Worm (Caenorhabditis elegans): ENCODE measurements around the gene fbxb-92.

Gene fbxb-92

DNA sequence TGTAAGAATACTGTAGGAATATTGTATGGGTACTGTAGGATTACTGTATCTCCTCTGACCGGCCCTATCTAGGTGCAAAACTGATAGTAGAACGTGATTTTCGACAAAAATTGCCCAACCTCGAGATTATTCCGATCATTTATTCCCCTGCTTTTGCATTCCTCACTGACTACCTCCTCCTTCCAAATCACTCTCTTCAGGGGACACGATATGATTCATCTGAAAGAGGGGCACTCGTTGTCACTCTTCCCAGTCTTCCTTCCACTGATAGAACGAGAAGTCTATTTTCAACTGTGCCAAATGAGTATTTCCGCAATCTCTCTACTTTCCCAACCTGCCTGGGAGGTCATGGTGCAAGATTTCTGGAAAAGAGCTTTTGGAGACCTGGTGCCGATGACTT, 7.7 kb downstream of the fbxb-92 start, which contains the start of gene F12E12.2:
Gene F12E12.2, plus strand, starts transcription at position 301 of the 400 bp plus-strand sequence.
- no peak for TF ChIP-seq unc-62 (GFP tag; optimal IDR thresholded peaks at IDR 0.05)
- no peak for TF ChIP-seq ceh-28 (tag; optimal IDR thresholded peaks at IDR 0.05)
- TF ChIP-seq fos-1 (tag; optimal IDR thresholded peaks at IDR 0.05), result no peak
- no peak for TF ChIP-seq elt-1 (tag; optimal IDR thresholded peaks at IDR 0.05)
- TF ChIP-seq lsy-12 (tag; optimal IDR thresholded peaks at IDR 0.05), result no peak
- no peak for TF ChIP-seq nhr-12 (tag; optimal IDR thresholded peaks at IDR 0.05)
- no peak for TF ChIP-seq snpc-4 (tag; optimal IDR thresholded peaks at IDR 0.05)
- no peak for TF ChIP-seq lin-39 (tag; optimal IDR thresholded peaks at IDR 0.05)
- no peak for TF ChIP-seq ceh-16 (tag; optimal IDR thresholded peaks at IDR 0.05)
- TF ChIP-seq tbx-2 (tag; optimal IDR thresholded peaks at IDR 0.05), result no peak
- TF ChIP-seq elt-2 (tag; optimal IDR thresholded peaks at IDR 0.05), result no peak
- no peak for TF ChIP-seq nfya-1 (tag; optimal IDR thresholded peaks at IDR 0.05; ENCODE audit: insufficient read depth)
- no peak for TF ChIP-seq pha-4 (tag; optimal IDR thresholded peaks at IDR 0.05)
- no peak for TF ChIP-seq hmg-11 (tag; optimal IDR thresholded peaks at IDR 0.05)
- no peak for TF ChIP-seq fkh-10 (GFP tag; optimal IDR thresholded peaks at IDR 0.05)
- no peak for TF ChIP-seq ceh-9 (tag; optimal IDR thresholded peaks at IDR 0.05)

DNA sequence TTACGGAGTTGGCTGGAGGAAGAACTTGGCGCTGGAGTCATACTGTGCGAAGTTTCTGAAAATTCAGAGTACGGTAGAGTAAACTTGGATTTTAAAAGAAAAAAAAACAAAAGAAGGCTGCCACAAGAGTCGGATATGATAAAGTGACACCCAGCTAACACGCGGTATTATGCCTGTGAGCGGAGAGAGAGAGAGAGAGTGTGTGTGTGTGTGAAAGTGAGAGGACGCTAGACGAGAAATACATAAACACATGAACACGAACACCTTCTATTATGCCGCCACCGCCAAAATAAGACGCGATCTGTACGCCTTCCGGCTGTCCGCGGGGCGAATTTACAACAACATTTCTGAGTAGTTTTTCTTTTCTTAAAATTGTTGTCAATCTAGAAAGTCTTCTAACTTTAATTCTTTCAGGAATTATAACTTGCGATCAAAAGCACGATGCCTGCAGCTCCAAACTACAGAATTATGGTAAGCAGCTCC, 10.4 kb downstream of the fbxb-92 start, which contains the start of gene F12E12.6:
Gene F12E12.6, minus strand, starts transcription at position 51 of the 483 bp plus-strand sequence.
- no peak for TF ChIP-seq fkh-2 (tag; optimal IDR thresholded peaks at IDR 0.05)

DNA sequence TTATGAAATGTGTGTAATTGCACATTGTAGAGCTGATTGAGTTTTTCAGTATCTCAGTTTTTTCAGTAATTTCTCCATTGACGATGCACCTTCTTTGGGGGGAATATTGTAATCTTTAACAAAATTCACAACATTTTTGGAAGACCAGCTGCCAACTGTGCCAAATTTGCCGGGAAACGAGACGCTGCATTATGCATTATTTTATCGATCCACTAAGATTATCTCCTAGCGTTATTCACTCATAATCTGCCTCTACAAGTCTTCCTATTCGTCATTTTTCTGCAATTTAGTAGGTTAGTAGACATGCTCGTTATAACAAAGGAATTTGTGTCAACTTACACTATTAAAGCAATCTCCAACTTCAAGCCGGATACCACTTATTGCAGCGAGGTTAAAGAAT, 15.6 kb downstream of the fbxb-92 start, which contains the start of the genes sdz-12 and bath-31:
Gene sdz-12, minus strand, starts transcription at position 101 of the 400 bp plus-strand sequence.
Gene bath-31, plus strand, starts transcription at position 251 of the 400 bp plus-strand sequence.
- TF ChIP-seq lin-39 (tag; optimal IDR thresholded peaks at IDR 0.05) (no peak), nhr-237 (tag; optimal IDR thresholded peaks at IDR 0.05) (no peak), ztf-4 (tag; optimal IDR thresholded peaks at IDR 0.05) (no peak), hmg-11 (tag; optimal IDR thresholded peaks at IDR 0.05) (no peak), mdl-1 (tag; optimal IDR thresholded peaks at IDR 0.05) (no peak), nhr-23 (tag; optimal IDR thresholded peaks at IDR 0.05) (no peak), ceh-9 (tag; optimal IDR thresholded peaks at IDR 0.05) (no peak), tbx-2 (tag; optimal IDR thresholded peaks at IDR 0.05) (no peak), egl-27 (tag; optimal IDR thresholded peaks at IDR 0.05) (no peak), ZK546.5 (tag; optimal IDR thresholded peaks at IDR 0.05) (no peak), lsy-12 (tag; optimal IDR thresholded peaks at IDR 0.05) (no peak), nfya-1 (tag; optimal IDR thresholded peaks at IDR 0.05; ENCODE audit: insufficient read depth) (no peak), zag-1 (tag; optimal IDR thresholded peaks at IDR 0.05) (no peak), ceh-16 (tag; optimal IDR thresholded peaks at IDR 0.05) (no peak), fkh-10 (GFP tag; optimal IDR thresholded peaks at IDR 0.05) (no peak), fos-1 (tag; optimal IDR thresholded peaks at IDR 0.05) (no peak), lin-15B (tag; optimal IDR thresholded peaks at IDR 0.05) (no peak), skn-1 (tag; optimal IDR thresholded peaks at IDR 0.05) (no peak)

DNA sequence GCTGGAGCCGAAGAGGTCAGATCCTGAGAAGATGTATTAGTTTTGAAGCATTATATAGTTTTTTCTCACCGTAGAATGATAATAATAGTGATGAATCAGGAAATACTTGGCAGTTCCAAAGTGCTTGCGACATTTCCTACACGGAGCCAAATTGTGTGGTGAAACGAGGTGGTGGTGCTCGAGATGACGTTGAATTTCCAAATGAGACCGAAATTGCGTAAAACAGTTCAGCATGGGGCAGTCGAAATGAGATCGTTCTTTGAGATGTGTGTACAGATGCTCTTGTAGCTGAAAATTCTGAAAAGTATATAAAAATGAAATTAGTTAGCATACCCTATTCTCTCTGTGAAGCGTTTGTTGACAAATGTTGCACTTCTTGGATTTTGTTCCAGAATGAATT, 19.3 kb downstream of the fbxb-92 start, which contains the start of gene C46E10.8:
Gene C46E10.8, minus strand, starts transcription at position 101 of the 400 bp plus-strand sequence.
- TF ChIP-seq ama-1 (optimal IDR thresholded peaks at IDR 0.05), result no peak
- TF ChIP-seq pha-4 (tag; optimal IDR thresholded peaks at IDR 0.05), result no peak
- TF ChIP-seq hmg-11 (tag; optimal IDR thresholded peaks at IDR 0.05), result no peak
- no peak for TF ChIP-seq ceh-28 (tag; optimal IDR thresholded peaks at IDR 0.05)
- TF ChIP-seq nhr-25 (tag; optimal IDR thresholded peaks at IDR 0.05), result no peak
- no peak for TF ChIP-seq nhr-11 (tag; optimal IDR thresholded peaks at IDR 0.05)

DNA sequence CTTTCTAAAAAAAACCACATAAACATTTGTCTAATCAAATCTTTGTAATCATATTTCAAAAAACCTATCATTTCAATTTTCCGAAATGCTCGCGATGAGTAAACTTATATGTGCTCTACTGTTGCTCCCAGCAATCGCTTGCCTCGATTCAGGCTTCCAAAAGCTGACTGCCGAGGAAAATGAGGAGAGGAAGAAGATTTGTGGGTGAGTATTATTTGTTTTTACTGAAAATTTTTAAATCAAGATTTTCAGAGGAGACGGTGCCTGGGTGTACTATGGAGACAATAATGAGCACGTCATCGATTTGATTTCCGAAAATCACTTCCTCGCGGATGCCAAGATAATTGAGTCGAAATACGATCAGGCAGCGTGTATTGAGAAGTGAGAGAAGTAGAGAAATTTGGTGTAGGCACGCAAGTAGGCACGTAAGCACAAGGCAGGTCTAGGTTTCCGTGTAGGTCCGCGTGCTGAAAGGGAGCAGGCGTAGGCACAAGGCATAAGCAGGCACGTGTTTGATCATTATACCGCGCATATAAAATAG, 23.1 kb downstream of the fbxb-92 start, which contains the start of gene C46E10.1:
Gene C46E10.1, plus strand, starts transcription at position 51 of the 541 bp plus-strand sequence.
- TF ChIP-seq sea-2 (GFP tag; optimal IDR thresholded peaks at IDR 0.05) (no peak), nhr-11 (tag; optimal IDR thresholded peaks at IDR 0.05) (no peak), nhr-67 (tag; optimal IDR thresholded peaks at IDR 0.05) (no peak), nhr-77 (tag; optimal IDR thresholded peaks at IDR 0.05) (no peak), ceh-82 (tag; optimal IDR thresholded peaks at IDR 0.05) (no peak), aly-2 (tag; optimal IDR thresholded peaks at IDR 0.05) (no peak), nhr-25 (tag; optimal IDR thresholded peaks at IDR 0.05) (no peak), nhr-43 (tag; optimal IDR thresholded peaks at IDR 0.05; ENCODE audit: poor library complexity, severe bottlenecking) (no peak), ztf-4 (tag; optimal IDR thresholded peaks at IDR 0.05) (no peak), skn-1 (tag; optimal IDR thresholded peaks at IDR 0.05) (no peak), egl-5 (tag; optimal IDR thresholded peaks at IDR 0.05) (no peak), nfya-1 (tag; optimal IDR thresholded peaks at IDR 0.05; ENCODE audit: insufficient read depth) (no peak)
